Worm (Caenorhabditis elegans) whole organism, young adult: ENCODE measurements around the gene mca-1.

ENCODE experiments used
- B0019.2 ChIP-seq: fragments of 200-800 bp; sonication (Bioruptor generic); conservative IDR thresholded peaks from 2 replicates; pipeline ENCODE4 v1.3.6; 2022; ENCODE audit warnings: missing genetic modification reagents, missing genetic modification characterization, missing compliant biosample characterization
- C17E4.6 ChIP-seq: fragments of 200-800 bp; sonication (Bioruptor generic); IDR thresholded peaks from 2 replicates; pipeline ENCODE4 v1.3.6; 2022; ENCODE audit warnings: missing genetic modification reagents, missing genetic modification characterization, missing compliant biosample characterization
- F22D6.2 ChIP-seq: sonication (generic microtip); optimal IDR thresholded peaks from 2 replicates; lab custom pipeline; 2016; ENCODE audit warnings: mild to moderate bottlenecking, missing genetic modification characterization, missing compliant biosample characterization
- F33H1.4 ChIP-seq: fragments of 200-800 bp; sonication (Bioruptor generic); IDR thresholded peaks from 2 replicates; pipeline ENCODE4 v1.3.6; 2022; ENCODE audit warnings: missing genetic modification reagents, missing genetic modification characterization, missing compliant biosample characterization
- F57C9.4 ChIP-seq: sonication (generic microtip); optimal IDR thresholded peaks from 2 replicates; lab custom pipeline; 2017; ENCODE audit warnings: mild to moderate bottlenecking, missing genetic modification characterization, missing compliant biosample characterization
- Y53F4B.3 ChIP-seq: fragments of 200-800 bp; sonication (Bioruptor generic); IDR thresholded peaks from 2 replicates; pipeline ENCODE4 v1.3.6; 2022; ENCODE audit warnings: missing genetic modification reagents, missing genetic modification characterization, missing compliant biosample characterization
- Y53G8AR.9 ChIP-seq: fragments of 200-800 bp; sonication (Bioruptor generic); conservative IDR thresholded peaks from 2 replicates; pipeline ENCODE4 v1.3.6; 2022; ENCODE audit warnings: missing genetic modification reagents, missing genetic modification characterization, missing compliant biosample characterization
- Y79H2A.3 ChIP-seq: fragments of 200-800 bp; sonication (Bioruptor generic); conservative IDR thresholded peaks from 2 replicates; pipeline ENCODE4 v1.3.6; 2022; ENCODE audit warnings: missing genetic modification reagents, missing genetic modification characterization, missing compliant biosample characterization
- ZK185.1 ChIP-seq: sonication (generic microtip); optimal IDR thresholded peaks from 2 replicates; lab custom pipeline; 2016; ENCODE audit warnings: mild to moderate bottlenecking, missing genetic modification characterization, missing compliant biosample characterization; ENCODE audit not compliant: poor library complexity, severe bottlenecking
- akir-1 ChIP-seq: fragments of 200-800 bp; sonication (Bioruptor generic); optimal IDR thresholded peaks from 2 replicates; lab custom pipeline; 2018; ENCODE audit warnings: mild to moderate bottlenecking, missing genetic modification characterization, moderate library complexity, missing compliant biosample characterization
- aptf-2 ChIP-seq: fragments of 200-800 bp; sonication (Bioruptor generic); conservative IDR thresholded peaks from 2 replicates; pipeline ENCODE4 v1.3.6; 2022; ENCODE audit warnings: missing genetic modification reagents, missing genetic modification characterization, missing compliant biosample characterization
- atf-7 ChIP-seq: sonication (generic microtip); optimal IDR thresholded peaks from 2 replicates; lab custom pipeline; 2017; ENCODE audit warnings: mild to moderate bottlenecking, missing genetic modification characterization, missing compliant biosample characterization
- attf-5 ChIP-seq: fragments of 200-800 bp; sonication (Bioruptor generic); optimal IDR thresholded peaks from 2 replicates; lab custom pipeline; 2018; ENCODE audit warnings: mild to moderate bottlenecking, missing genetic modification characterization, missing compliant biosample characterization
- ceh-100 ChIP-seq: fragments of 200-800 bp; sonication (Bioruptor generic); IDR thresholded peaks from 2 replicates; pipeline ENCODE4 v1.3.6; 2022; ENCODE audit warnings: missing genetic modification reagents, missing genetic modification characterization, missing compliant biosample characterization
- ceh-27 ChIP-seq: fragments of 200-800 bp; sonication (Bioruptor generic); optimal IDR thresholded peaks from 2 replicates; lab custom pipeline; 2018; ENCODE audit warnings: mild to moderate bottlenecking, missing genetic modification characterization, moderate library complexity, missing compliant biosample characterization
- ceh-79 ChIP-seq: sonication (generic microtip); optimal IDR thresholded peaks from 2 replicates; lab custom pipeline; 2017; ENCODE audit warnings: mild to moderate bottlenecking, missing genetic modification characterization, missing compliant biosample characterization
- dpl-1 ChIP-seq: fragments of 150-350 bp; optimal IDR thresholded peaks from 2 replicates; lab custom pipeline; 2014; ENCODE audit warnings: missing biosample characterization, missing genetic modification reagents, missing genetic modification characterization
- efl-1 ChIP-seq: fragments of 150-350 bp; optimal IDR thresholded peaks from 2 replicates; lab custom pipeline; 2014; ENCODE audit warnings: missing biosample characterization, missing genetic modification reagents, missing genetic modification characterization
- egl-18 ChIP-seq: fragments of 200-800 bp; sonication (Bioruptor generic); IDR thresholded peaks from 2 replicates; pipeline ENCODE4 v1.3.6; 2022; ENCODE audit warnings: missing genetic modification reagents, missing genetic modification characterization, missing compliant biosample characterization
- egl-44 ChIP-seq: fragments of 200-800 bp; sonication (Bioruptor generic); IDR thresholded peaks from 2 replicates; pipeline ENCODE4 v1.3.6; 2022; ENCODE audit warnings: missing genetic modification reagents, missing genetic modification characterization, missing compliant biosample characterization
- egrh-3 ChIP-seq: fragments of 200-800 bp; sonication (Bioruptor generic); IDR thresholded peaks from 2 replicates; pipeline ENCODE4 v1.3.6; 2022; ENCODE audit warnings: missing genetic modification reagents, missing genetic modification characterization, missing compliant biosample characterization
- fkh-3 ChIP-seq: sonication (generic microtip); optimal IDR thresholded peaks from 2 replicates; lab custom pipeline; 2016; ENCODE audit warnings: mild to moderate bottlenecking, missing genetic modification characterization, missing compliant biosample characterization
- gei-17 ChIP-seq: fragments of 200-800 bp; sonication (Bioruptor generic); optimal IDR thresholded peaks from 2 replicates; lab custom pipeline; 2018; ENCODE audit warnings: mild to moderate bottlenecking, missing genetic modification characterization, missing compliant biosample characterization
- hlh-12 ChIP-seq: sonication (generic microtip); optimal IDR thresholded peaks from 2 replicates; lab custom pipeline; 2016; ENCODE audit warnings: missing genetic modification characterization, missing compliant biosample characterization
- hlh-26 ChIP-seq: fragments of 200-800 bp; sonication (Bioruptor generic); conservative IDR thresholded peaks from 2 replicates; pipeline ENCODE4 v1.3.6; 2022; ENCODE audit warnings: missing genetic modification reagents, missing genetic modification characterization, missing compliant biosample characterization
- hmg-1.2 ChIP-seq: fragments of 200-800 bp; sonication (Bioruptor generic); IDR thresholded peaks from 2 replicates; pipeline ENCODE4 v1.3.6; 2022; ENCODE audit warnings: missing genetic modification reagents, missing genetic modification characterization, missing compliant biosample characterization
- let-526 ChIP-seq: fragments of 200-800 bp; sonication (Bioruptor generic); IDR thresholded peaks from 2 replicates; pipeline ENCODE4 v1.3.6; 2022; ENCODE audit warnings: missing genetic modification reagents, missing genetic modification characterization, missing compliant biosample characterization
- lin-26 ChIP-seq: fragments of 200-800 bp; sonication (Bioruptor generic); IDR thresholded peaks from 2 replicates; pipeline ENCODE4 v1.3.6; 2022; ENCODE audit warnings: missing genetic modification reagents, missing genetic modification characterization, missing compliant biosample characterization
- lin-40 ChIP-seq: sonication (generic microtip); optimal IDR thresholded peaks from 2 replicates; lab custom pipeline; 2016; ENCODE audit warnings: missing genetic modification characterization, mild to moderate bottlenecking, missing compliant biosample characterization, missing genotype, missing genetic modification reagents
- lsl-1 ChIP-seq: fragments of 200-800 bp; sonication (Bioruptor generic); optimal IDR thresholded peaks from 2 replicates; lab custom pipeline; 2018; ENCODE audit warnings: mild to moderate bottlenecking, missing genetic modification characterization, moderate library complexity, missing compliant biosample characterization
- mel-28 ChIP-seq: sonication (generic microtip); optimal IDR thresholded peaks from 2 replicates; lab custom pipeline; 2016; ENCODE audit warnings: borderline replicate concordance, mild to moderate bottlenecking, missing genetic modification characterization, missing compliant biosample characterization
- nfya-1 ChIP-seq: sonication (generic microtip); optimal IDR thresholded peaks from 2 replicates; lab custom pipeline; 2017; ENCODE audit warnings: antibody characterized with exemption, missing compliant biosample characterization, missing genetic modification characterization, borderline replicate concordance; ENCODE audit not compliant: insufficient read depth
- nhr-120 ChIP-seq: fragments of 200-800 bp; sonication (Bioruptor generic); IDR thresholded peaks from 2 replicates; pipeline ENCODE4 v1.3.6; 2022; ENCODE audit warnings: missing genetic modification characterization, missing compliant biosample characterization
- nhr-80 ChIP-seq: sonication (generic microtip); optimal IDR thresholded peaks from 2 replicates; lab custom pipeline; 2016; ENCODE audit warnings: missing genetic modification characterization, missing compliant biosample characterization
- repo-1 ChIP-seq: sonication (generic microtip); optimal IDR thresholded peaks from 2 replicates; lab custom pipeline; 2017; ENCODE audit warnings: mild to moderate bottlenecking, missing genetic modification characterization, missing compliant biosample characterization
- snpc-4 ChIP-seq, 5 experiments: fragments of 150-350 bp in 1 of 5; sonication (generic microtip) in 4 of 5; optimal IDR thresholded peaks; 2 replicates each; lab custom pipeline; 2014 to 2018; ENCODE audit warnings: missing genetic modification characterization in 5 of 5, missing biosample characterization in 3 of 5, antibody characterized with exemption in 2 of 5, mild to moderate bottlenecking in 2 of 5, missing compliant biosample characterization in 2 of 5, missing genotype in 2 of 5, moderate library complexity in 2 of 5, missing genetic modification reagents in 1 of 5
- zim-3 ChIP-seq: sonication (generic microtip); optimal IDR thresholded peaks from 2 replicates; lab custom pipeline; 2017; ENCODE audit warnings: mild to moderate bottlenecking, missing genetic modification characterization, moderate library complexity, missing compliant biosample characterization
- ztf-22 ChIP-seq: fragments of 200-800 bp; sonication (Bioruptor generic); optimal IDR thresholded peaks from 2 replicates; lab custom pipeline; 2018; ENCODE audit warnings: mild to moderate bottlenecking, missing genetic modification characterization, moderate library complexity, missing compliant biosample characterization
- ztf-26 ChIP-seq: sonication (generic microtip); optimal IDR thresholded peaks from 2 replicates; lab custom pipeline; 2017; ENCODE audit warnings: missing genetic modification characterization, missing compliant biosample characterization

mca-1 gene

DNA sequence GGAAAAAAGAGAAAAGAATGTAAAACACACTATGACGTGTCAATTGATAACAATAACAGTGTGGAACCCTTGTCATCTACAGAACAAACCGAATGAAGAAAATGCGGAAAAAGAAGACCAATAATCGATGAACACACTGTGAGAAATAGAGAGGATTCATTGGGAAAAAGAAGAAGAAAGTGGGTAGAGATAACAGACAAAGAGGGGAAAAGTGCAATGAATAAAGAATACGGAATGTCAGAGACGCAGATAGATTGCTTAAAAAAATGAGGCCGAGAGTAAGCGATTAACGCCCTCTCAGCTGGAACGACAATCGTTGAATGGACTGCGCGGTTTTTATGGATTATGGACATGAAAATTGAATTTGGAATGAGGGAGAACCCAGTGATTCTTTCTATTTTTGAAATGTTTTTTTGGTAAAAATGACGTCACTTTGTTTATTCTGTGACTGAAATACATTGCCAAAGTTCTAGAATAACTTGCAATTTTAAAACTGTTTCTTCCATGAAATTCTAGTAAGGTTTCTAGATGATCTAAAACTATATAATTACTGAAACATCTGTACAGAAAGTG lies 13.1 kb upstream of the mca-1 start, which contains the start of gene amph-1:
Gene amph-1, minus strand, starts transcription at position 85 of the 573 bp plus-strand sequence.
- TF ChIP-seq lin-40 (tag; lab: Kevin White, UChicago), result peak; percentile 33
- TF ChIP-seq nhr-80 (tag; lab: Kevin White, UChicago), result peak; percentile 36
- no peak for TF ChIP-seq zim-3 (tag; lab: Kevin White, UChicago)
- TF ChIP-seq lin-26 (GFP tag; lab: Robert Waterston, UW), result no peak
- peak; percentile 67 for TF ChIP-seq atf-7
- no peak for TF ChIP-seq mel-28 (tag; lab: Kevin White, UChicago)
- TF ChIP-seq hmg-1.2 (GFP tag; lab: Robert Waterston, UW), result peak; percentile 90
- no peak for TF ChIP-seq ZK185.1
- TF ChIP-seq let-526 (GFP tag; lab: Robert Waterston, UW), result no peak
- TF ChIP-seq ceh-100, result no peak
- TF ChIP-seq efl-1 (GFP tag; lab: Kevin White, UChicago), result no peak
- TF ChIP-seq, all 124 proteins: peak for 4

DNA sequence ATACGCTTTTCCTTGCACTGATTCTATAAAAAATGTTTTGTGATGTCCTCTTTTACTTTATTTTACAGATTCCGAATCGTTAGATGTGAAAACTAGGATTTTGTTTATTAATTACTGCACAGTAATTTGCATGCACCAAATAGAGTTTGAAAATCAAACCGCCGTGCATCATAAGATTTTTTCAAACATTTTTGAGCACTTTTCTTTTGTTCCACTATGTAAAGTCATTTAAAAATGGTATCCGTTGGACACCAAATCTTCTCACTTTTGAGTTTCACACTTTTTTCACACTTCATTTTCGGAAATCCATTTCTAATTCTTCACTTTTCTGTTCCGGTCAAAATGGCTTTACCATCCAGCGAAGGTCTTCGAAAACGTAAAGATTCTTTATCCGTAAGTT lies 8.4 kb upstream of the mca-1 start, which contains the start of gene degl-2:
Gene degl-2, plus strand, starts transcription at position 301 of the 400 bp plus-strand sequence.
- TF ChIP-seq Y79H2A.3 (GFP tag; lab: Robert Waterston, UW), result no peak
- TF ChIP-seq hlh-12 (tag; lab: Kevin White, UChicago), result no peak
- no peak for TF ChIP-seq ZK185.1
- TF ChIP-seq Y53G8AR.9 (GFP tag; lab: Robert Waterston, UW), result no peak
- no peak for TF ChIP-seq B0019.2 (GFP tag; lab: Robert Waterston, UW)
- no peak for TF ChIP-seq ztf-26
- no peak for TF ChIP-seq dpl-1 (GFP tag; lab: Kevin White, UChicago)
- no peak for TF ChIP-seq nhr-120 (GFP tag; lab: Robert Waterston, UW)
- no peak for TF ChIP-seq Y53F4B.3 (GFP tag; lab: Robert Waterston, UW)
- TF ChIP-seq ceh-79 (tag; lab: Kevin White, UChicago), result no peak
- TF ChIP-seq lsl-1 (GFP tag; lab: Kevin White, UChicago), result no peak
- TF ChIP-seq egrh-3 (GFP tag; lab: Robert Waterston, UW), result no peak
- no peak for TF ChIP-seq hmg-1.2 (GFP tag; lab: Robert Waterston, UW)
- TF ChIP-seq egl-44, result no peak
- TF ChIP-seq snpc-4 (GFP tag; optimal IDR thresholded peaks at IDR 0.05; lab: Kevin White, UChicago), result no peak
- no peak for TF ChIP-seq snpc-4 (tag; optimal IDR thresholded peaks at IDR 0.05; lab: Kevin White, UChicago)
- TF ChIP-seq fkh-3 (tag; lab: Kevin White, UChicago), result no peak

DNA sequence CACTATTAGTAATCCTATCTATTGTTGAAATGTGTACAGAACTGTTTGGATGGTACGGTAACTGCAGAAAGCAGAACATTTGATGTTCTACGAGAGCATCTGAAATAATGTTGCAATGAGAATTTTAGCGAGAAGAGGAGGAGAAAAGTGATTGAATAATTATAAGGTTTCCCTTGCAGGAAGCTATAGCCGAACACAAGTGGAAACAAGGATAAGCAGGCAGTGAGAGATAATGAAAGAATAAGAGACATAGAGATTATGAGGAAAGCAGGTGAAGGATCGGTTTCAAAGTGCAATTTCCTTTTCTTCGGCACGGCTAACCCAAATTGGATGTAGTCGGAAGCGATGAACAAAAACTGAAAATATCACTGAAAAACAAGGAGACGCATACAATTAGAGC lies 7.2 kb upstream of the mca-1 start, which contains the start of gene del-2:
Gene del-2, minus strand, starts transcription at position 101 of the 400 bp plus-strand sequence.
- no peak for TF ChIP-seq akir-1 (GFP tag; lab: Kevin White, UChicago)
- no peak for TF ChIP-seq F33H1.4 (GFP tag; lab: Robert Waterston, UW)
- TF ChIP-seq attf-5 (GFP tag; lab: Kevin White, UChicago), result no peak
- TF ChIP-seq F22D6.2 (tag; lab: Kevin White, UChicago), result no peak
- no peak for TF ChIP-seq hlh-26 (GFP tag; lab: Robert Waterston, UW)
- TF ChIP-seq nhr-120 (GFP tag; lab: Robert Waterston, UW), result no peak
- TF ChIP-seq F57C9.4 (tag; lab: Kevin White, UChicago), result no peak
- no peak for TF ChIP-seq egl-18 (GFP tag; lab: Robert Waterston, UW)
- no peak for TF ChIP-seq nfya-1 (tag; lab: Kevin White, UChicago)
- no peak for TF ChIP-seq B0019.2 (GFP tag; lab: Robert Waterston, UW)
- TF ChIP-seq ztf-22 (GFP tag; lab: Kevin White, UChicago), result no peak
- TF ChIP-seq mel-28 (tag; lab: Kevin White, UChicago), result no peak
- no peak for TF ChIP-seq gei-17 (GFP tag; lab: Kevin White, UChicago)
- no peak for TF ChIP-seq repo-1
- TF ChIP-seq aptf-2 (GFP tag; lab: Robert Waterston, UW), result no peak
- TF ChIP-seq ceh-27 (GFP tag; lab: Kevin White, UChicago), result no peak
- no peak for TF ChIP-seq C17E4.6 (GFP tag; lab: Robert Waterston, UW)
